Fruit fly (Drosophila melanogaster) whole organism, embryonic: Measurements from ENCODE around the gene CG5973.

Experiments
- Awh ChIP-seq: fragments of 200-800 bp; sonication (Bioruptor generic); IDR thresholded peaks from 2 replicates; pipeline ENCODE4, ENCODE4 v1.3.6; 2022; ENCODE audit warnings: missing biosample characterization, missing genetic modification characterization
- Bdp1 ChIP-seq: fragments of 200-800 bp; sonication (Bioruptor generic); optimal IDR thresholded peaks from 3 replicates; lab custom pipeline; 2016; ENCODE audit warnings: missing biosample characterization, missing genetic modification characterization
- CG10147 ChIP-seq: fragments of 200-800 bp; sonication (Bioruptor generic); optimal IDR thresholded peaks from 2 replicates; lab custom pipeline; 2019; ENCODE audit warnings: missing biosample characterization, mild to moderate bottlenecking, missing genetic modification characterization, moderate library complexity
- CG10267 ChIP-seq: fragments of 200-800 bp; sonication (Bioruptor generic); optimal IDR thresholded peaks from 2 replicates; lab custom pipeline; 2018; ENCODE audit warnings: missing biosample characterization, mild to moderate bottlenecking, missing genetic modification characterization, moderate library complexity
- CG11093 ChIP-seq: fragments of 200-800 bp; sonication (Bioruptor generic); IDR thresholded peaks from 3 replicates; pipeline ENCODE4 v1.3.6; 2022; ENCODE audit warnings: missing biosample characterization, missing genetic modification characterization
- CG13287 ChIP-seq: fragments of 200-800 bp; sonication (Bioruptor generic); IDR thresholded peaks from 2 replicates; pipeline ENCODE4 v1.3.6; 2022; ENCODE audit warnings: missing biosample characterization, missing genetic modification characterization; ENCODE audit not compliant: partially characterized antibody
- CG1832 ChIP-seq: fragments of 200-800 bp; sonication (Bioruptor generic); optimal IDR thresholded peaks from 2 replicates; lab custom pipeline; 2017; ENCODE audit warnings: missing biosample characterization, mild to moderate bottlenecking, missing genetic modification characterization, inconsistent platforms
- CG18476 ChIP-seq: fragments of 200-800 bp; sonication (Bioruptor generic); optimal IDR thresholded peaks from 2 replicates; lab custom pipeline; 2016; ENCODE audit warnings: missing biosample characterization, mild to moderate bottlenecking, missing genetic modification characterization
- CG3065 ChIP-seq: fragments of 200-800 bp; sonication (Bioruptor generic); optimal IDR thresholded peaks from 2 replicates; lab custom pipeline; 2016; ENCODE audit warnings: missing biosample characterization, missing genetic modification characterization
- CG3407 ChIP-seq: fragments of 200-800 bp; sonication (Bioruptor generic); optimal IDR thresholded peaks from 2 replicates; lab custom pipeline; 2018; ENCODE audit warnings: missing biosample characterization, mild to moderate bottlenecking, missing genetic modification characterization
- CG3726 ChIP-seq: fragments of 200-800 bp; sonication (Bioruptor generic); IDR thresholded peaks from 3 replicates; pipeline ENCODE4, ENCODE4 v1.3.6; 2022; ENCODE audit warnings: missing biosample characterization, missing genetic modification characterization
- CG42726 ChIP-seq: fragments of 200-800 bp; sonication (Bioruptor generic); IDR thresholded peaks from 2 replicates; pipeline ENCODE4 v1.3.6; 2022; ENCODE audit warnings: missing biosample characterization, missing genetic modification characterization; ENCODE audit not compliant: partially characterized antibody
- CG4617 ChIP-seq: fragments of 200-800 bp; sonication (Bioruptor generic); optimal IDR thresholded peaks from 3 replicates; lab custom pipeline; 2016; ENCODE audit warnings: missing biosample characterization, missing genetic modification characterization, borderline replicate concordance
- CG6683 ChIP-seq: fragments of 200-800 bp; sonication (Bioruptor generic); optimal IDR thresholded peaks from 2 replicates; lab custom pipeline; 2017; ENCODE audit warnings: missing biosample characterization, mild to moderate bottlenecking, missing genetic modification characterization, missing genetic modification reagents
- CG7357 ChIP-seq: fragments of 200-800 bp; sonication (Bioruptor generic); IDR thresholded peaks from 3 replicates; pipeline ENCODE4 v1.3.6; 2022; ENCODE audit warnings: missing biosample characterization, missing genetic modification characterization
- CG7372 ChIP-seq: fragments of 200-800 bp; sonication (Bioruptor generic); IDR thresholded peaks from 2 replicates; pipeline ENCODE4 v1.3.6; 2022; ENCODE audit warnings: missing biosample characterization, missing genetic modification characterization
- CG8089 ChIP-seq: fragments of 200-800 bp; sonication (Bioruptor generic); optimal IDR thresholded peaks from 3 replicates; lab custom pipeline; 2016; ENCODE audit warnings: missing biosample characterization, missing genetic modification characterization
- CG9876 ChIP-seq: fragments of 200-800 bp; sonication (Bioruptor generic); optimal IDR thresholded peaks from 2 replicates; lab custom pipeline; 2016; ENCODE audit warnings: missing biosample characterization, missing genetic modification characterization
- E2f2 ChIP-seq: fragments of 200-800 bp; sonication (Bioruptor generic); IDR thresholded peaks from 2 replicates; pipeline ENCODE4 v1.3.6; 2022; ENCODE audit warnings: missing biosample characterization, missing genetic modification characterization
- H15 ChIP-seq: fragments of 200-800 bp; sonication (Bioruptor generic); IDR thresholded peaks from 3 replicates; pipeline ENCODE4 v1.3.6; 2022; ENCODE audit warnings: missing biosample characterization, missing genetic modification characterization
- Hand ChIP-seq: fragments of 200-800 bp; sonication (Bioruptor generic); optimal IDR thresholded peaks from 2 replicates; lab custom pipeline; 2017; ENCODE audit warnings: mild to moderate bottlenecking, missing biosample characterization, missing genetic modification reagents, missing genetic modification characterization
- Hey ChIP-seq: fragments of 200-800 bp; sonication (Bioruptor generic); optimal IDR thresholded peaks from 3 replicates; lab custom pipeline; 2018; ENCODE audit warnings: missing biosample characterization, mild to moderate bottlenecking, missing genetic modification characterization
- Hmr ChIP-seq: fragments of 200-800 bp; sonication (Bioruptor generic); optimal IDR thresholded peaks from 3 replicates; lab custom pipeline; 2017; ENCODE audit warnings: mild to moderate bottlenecking, missing biosample characterization, missing genetic modification reagents, missing genetic modification characterization
- Lhr ChIP-seq: fragments of 200-800 bp; sonication (Bioruptor generic); optimal IDR thresholded peaks from 3 replicates; lab custom pipeline; 2017; ENCODE audit warnings: mild to moderate bottlenecking, missing biosample characterization, missing genetic modification reagents, missing genetic modification characterization
- NC2α ChIP-seq: fragments of 200-800 bp; sonication (Bioruptor generic); optimal IDR thresholded peaks from 2 replicates; lab custom pipeline; 2016; ENCODE audit warnings: missing biosample characterization, missing genetic modification characterization
- Nf-YB ChIP-seq: fragments of 200-800 bp; sonication (Bioruptor generic); optimal IDR thresholded peaks from 3 replicates; lab custom pipeline; 2019; ENCODE audit warnings: missing biosample characterization, mild to moderate bottlenecking, missing genetic modification characterization, moderate library complexity
- Optix ChIP-seq: fragments of 200-800 bp; sonication (Bioruptor generic); IDR thresholded peaks from 3 replicates; pipeline ENCODE4 v1.3.6; 2022; ENCODE audit warnings: missing biosample characterization, missing genetic modification characterization
- Sry-δ ChIP-seq: fragments of 200-800 bp; sonication (Bioruptor generic); optimal IDR thresholded peaks from 2 replicates; lab custom pipeline; 2016; ENCODE audit warnings: missing biosample characterization, missing genetic modification characterization
- TFAM ChIP-seq: fragments of 200-800 bp; sonication (Bioruptor generic); optimal IDR thresholded peaks from 2 replicates; lab custom pipeline; 2017; ENCODE audit warnings: missing biosample characterization, missing genetic modification characterization, inconsistent platforms
- Usf ChIP-seq: fragments of 200-800 bp; sonication (Bioruptor generic); optimal IDR thresholded peaks from 2 replicates; lab custom pipeline; 2017; ENCODE audit warnings: missing genotype, missing biosample characterization, missing genetic modification characterization
- cad ChIP-seq: fragments of >200 bp; optimal IDR thresholded peaks from 2 replicates; lab custom pipeline; 2017; ENCODE audit warnings: missing biosample characterization, missing genetic modification characterization
- gcm ChIP-seq: fragments of 200-800 bp; sonication (Bioruptor generic); optimal IDR thresholded peaks from 2 replicates; lab custom pipeline; 2019; ENCODE audit warnings: missing biosample characterization, mild to moderate bottlenecking, missing genetic modification characterization, moderate library complexity
- gcm2 ChIP-seq: fragments of 200-800 bp; sonication (Bioruptor generic); optimal IDR thresholded peaks from 2 replicates; lab custom pipeline; 2016; ENCODE audit warnings: missing biosample characterization, missing genetic modification characterization
- lola ChIP-seq, 3 experiments: fragments of >200 bp in 2 of 3; fragments of 200-800 bp in 1 of 3; sonication (Bioruptor generic) in 1 of 3; optimal IDR thresholded peaks; 2 replicates each; lab custom pipeline; 2017 to 2019; ENCODE audit warnings: missing biosample characterization in 3 of 3, missing genetic modification characterization in 3 of 3, mild to moderate bottlenecking in 1 of 3, moderate library complexity in 1 of 3
- lov ChIP-seq, 2 experiments: fragments of 200-800 bp in 1 of 2; fragments of >200 bp in 1 of 2; sonication (Bioruptor generic) in 1 of 2; IDR thresholded peaks in 1 of 2; optimal IDR thresholded peaks in 1 of 2; 2 replicates in 1 of 2; 3 replicates in 1 of 2; pipeline versions ENCODE4 v1.3.6 to Lab custom; 2017 to 2022; ENCODE audit warnings: missing biosample characterization in 1 of 2, missing genetic modification characterization in 1 of 2
- maf-S ChIP-seq: fragments of 200-800 bp; sonication (Bioruptor generic); optimal IDR thresholded peaks from 2 replicates; lab custom pipeline; 2016; ENCODE audit warnings: missing biosample characterization, missing genetic modification characterization
- mirr ChIP-seq: fragments of 200-800 bp; sonication (Bioruptor generic); optimal IDR thresholded peaks from 3 replicates; lab custom pipeline; 2018; ENCODE audit warnings: missing biosample characterization, mild to moderate bottlenecking, missing genetic modification characterization
- nerfin-2 ChIP-seq: fragments of 200-800 bp; sonication (Bioruptor generic); IDR thresholded peaks from 2 replicates; pipeline ENCODE4 v1.3.6; 2022; ENCODE audit warnings: missing biosample characterization, missing genetic modification characterization; ENCODE audit not compliant: partially characterized antibody
- oc ChIP-seq: fragments of 200-800 bp; sonication (Bioruptor generic); optimal IDR thresholded peaks from 2 replicates; lab custom pipeline; 2018; ENCODE audit warnings: missing biosample characterization, mild to moderate bottlenecking, missing genetic modification characterization, moderate library complexity
- pan ChIP-seq, 4 experiments: fragments of >200 bp in 3 of 4; fragments of 200-800 bp in 1 of 4; sonication (Bioruptor generic) in 1 of 4; optimal IDR thresholded peaks in 3 of 4; IDR thresholded peaks in 1 of 4; 2 replicates each; pipeline versions ENCODE4 v1.3.6 to Lab custom; 2017 to 2022; ENCODE audit warnings: missing biosample characterization in 2 of 4, missing genetic modification characterization in 2 of 4, mixed read lengths in 1 of 4
- pnt ChIP-seq: fragments of 200-800 bp; sonication (Bioruptor generic); optimal IDR thresholded peaks from 3 replicates; lab custom pipeline; 2016; ENCODE audit warnings: missing biosample characterization, missing genetic modification characterization
- sens ChIP-seq: fragments of 200-800 bp; sonication (Bioruptor generic); peaks from one replicate; lab custom pipeline; 2016; ENCODE audit warnings: missing biosample characterization, missing genetic modification characterization
- sisA ChIP-seq: fragments of 200-800 bp; sonication (Bioruptor generic); IDR thresholded peaks from 2 replicates; pipeline ENCODE4 v1.3.6; 2022; ENCODE audit warnings: missing biosample characterization, missing genetic modification characterization
- slbo ChIP-seq: fragments of 200-800 bp; sonication (Bioruptor generic); IDR thresholded peaks from 2 replicates; pipeline ENCODE4 v1.3.6; 2022; ENCODE audit warnings: missing biosample characterization, missing genetic modification characterization
- stwl ChIP-seq: fragments of 200-800 bp; sonication (Bioruptor generic); optimal IDR thresholded peaks from 3 replicates; lab custom pipeline; 2018; ENCODE audit warnings: missing biosample characterization, mild to moderate bottlenecking, missing genetic modification characterization, moderate library complexity
- tap ChIP-seq: fragments of 200-800 bp; optimal IDR thresholded peaks from 3 replicates; lab custom pipeline; 2019; ENCODE audit warnings: missing biosample characterization, mild to moderate bottlenecking, missing genetic modification characterization, moderate library complexity
- toy ChIP-seq: fragments of 200-800 bp; sonication (Bioruptor generic); IDR thresholded peaks from 2 replicates; pipeline ENCODE4 v1.3.6; 2022; ENCODE audit warnings: missing biosample characterization, missing genetic modification characterization
- wdn ChIP-seq: fragments of 200-800 bp; sonication (Bioruptor generic); IDR thresholded peaks from 2 replicates; pipeline ENCODE4 v1.3.6; 2022; ENCODE audit warnings: missing biosample characterization, missing genetic modification characterization
- zfh2 ChIP-seq: fragments of 200-800 bp; sonication (Bioruptor generic); optimal IDR thresholded peaks from 2 replicates; lab custom pipeline; 2016; ENCODE audit warnings: missing biosample characterization, missing genetic modification characterization

Gene CG5973

dm6 chr2L:7434737-7435356, 2.4 kb upstream of the CG5973 start (continued):
- TF ChIP-seq Lhr: no peak
- no peak for TF ChIP-seq mirr
- no peak for TF ChIP-seq NC2α
- no peak for TF ChIP-seq CG8089 (GFP tag; lab: Kevin White, UChicago)
- no peak for TF ChIP-seq toy (GFP tag; lab: Robert Waterston, UW)
- no peak for TF ChIP-seq CG10147 (GFP tag; lab: Kevin White, UChicago)
- TF ChIP-seq CG1832 (GFP tag; lab: Kevin White, UChicago): no peak
- TF ChIP-seq CG11093 (GFP tag; lab: Robert Waterston, UW): no peak
- TF ChIP-seq Hmr (GFP tag; lab: Kevin White, UChicago): peak; percentile 53
- peak; percentile 79 for TF ChIP-seq slbo
- no peak for TF ChIP-seq H15 (GFP tag; lab: Robert Waterston, UW)
- no peak for TF ChIP-seq nerfin-2 (GFP tag; lab: Robert Waterston, UW)
- TF ChIP-seq pan (optimal IDR thresholded peaks at IDR 0.05; lab: Kevin White, UChicago): no peak
- peak in 1 of 2 experiments; percentile 55 for TF ChIP-seq pan (GFP tag; optimal IDR thresholded peaks at IDR 0.05 in 1 of 2, IDR thresholded peaks at IDR 0.05 in 1 of 2)
- TF ChIP-seq stwl (tag; lab: Kevin White, UChicago): no peak
- TF ChIP-seq CG3726 (GFP tag; lab: Robert Waterston, UW): no peak
- TF ChIP-seq CG10267 (tag; lab: Kevin White, UChicago): peak; percentile 8
- no peak for TF ChIP-seq Optix (GFP tag; lab: Robert Waterston, UW)
- 0 out of 2 replicates have a peak, but pooled peaks have one; percentile 67 for TF ChIP-seq wdn (GFP tag; lab: Robert Waterston, UW)
- no peak for TF ChIP-seq CG3407 (GFP tag; lab: Kevin White, UChicago)
- TF ChIP-seq zfh2: no peak
- no peak for TF ChIP-seq maf-S (GFP tag; lab: Kevin White, UChicago)
- 0 out of 3 replicates have a peak, but pooled peaks have one; percentile 35 for TF ChIP-seq CG7357 (GFP tag; lab: Robert Waterston, UW)
- TF ChIP-seq Bdp1: no peak
- no peak for TF ChIP-seq Usf
- TF ChIP-seq gcm (GFP tag; lab: Kevin White, UChicago): no peak
- TF ChIP-seq CG6683: no peak
- no peak for TF ChIP-seq CG4617 (GFP tag; lab: Kevin White, UChicago)
- no peak for TF ChIP-seq CG3065 (GFP tag; lab: Kevin White, UChicago)
- TF ChIP-seq Hand (GFP tag; lab: Kevin White, UChicago): peak; percentile 11
- TF ChIP-seq CG42726: no peak
- TF ChIP-seq cad (GFP tag; lab: Kevin White, UChicago): no peak
- TF ChIP-seq sens (GFP tag; lab: Kevin White, UChicago): peak; percentile 26
- no peak for TF ChIP-seq Awh
- no peak for TF ChIP-seq gcm2
- no peak for TF ChIP-seq CG13287 (GFP tag; lab: Robert Waterston, UW)
- TF ChIP-seq E2f2 (GFP tag; lab: Robert Waterston, UW): peak; percentile 35; the same call in 1 of the 2 replicates
- no peak for TF ChIP-seq oc
- TF ChIP-seq CG9876 (GFP tag; lab: Kevin White, UChicago): no peak
- peak; percentile 43 for TF ChIP-seq sisA (GFP tag; lab: Robert Waterston, UW)
- TF ChIP-seq Sry-δ (GFP tag; lab: Kevin White, UChicago): no peak
- no peak for TF ChIP-seq CG18476 (GFP tag; lab: Kevin White, UChicago)
- TF ChIP-seq lov (optimal IDR thresholded peaks at IDR 0.05; lab: Kevin White, UChicago): no peak
- no peak for TF ChIP-seq lov (GFP tag; IDR thresholded peaks at IDR 0.05; lab: Robert Waterston, UW)
- no peak for TF ChIP-seq Nf-YB (GFP tag; lab: Kevin White, UChicago)
- TF ChIP-seq lola (GFP tag; optimal IDR thresholded peaks at IDR 0.05; lab: Kevin White, UChicago): no peak
- no peak for TF ChIP-seq pnt (GFP tag; lab: Kevin White, UChicago)
- TF ChIP-seq Hey (tag; lab: Kevin White, UChicago): no peak
- peak; percentile 40 for TF ChIP-seq tap
- no peak for TF ChIP-seq TFAM
- TF ChIP-seq CG7372 (GFP tag; lab: Robert Waterston, UW): peak; percentile 55; the same call in 1 of the 2 replicates
